Fruit fly (Drosophila melanogaster): ENCODE results near the gene CG6569.

dm6 chr3R:21841474-21842376 is 26.0 kb downstream of the CG6569 start:
- TF ChIP-seq CG4496 (GFP tag; IDR thresholded peaks at IDR 0.05) (no peak), CG15710 (tag; optimal IDR thresholded peaks at IDR 0.05) (peak; percentile 29), CG9948 (tag; optimal IDR thresholded peaks at IDR 0.05) (peak; percentile 42), Snoo (tag; optimal IDR thresholded peaks at IDR 0.05) (no peak), rn (GFP tag; IDR thresholded peaks at IDR 0.05) (no peak), CG10348 (GFP tag; IDR thresholded peaks at IDR 0.05) (no peak), CG32121 (GFP tag; IDR thresholded peaks at IDR 0.05) (no peak), gl (tag; optimal IDR thresholded peaks at IDR 0.05) (no peak), Pif1B (GFP tag; optimal IDR thresholded peaks at IDR 0.05) (no peak), CG34367 (tag; optimal IDR thresholded peaks at IDR 0.05) (no peak), CG17806 (tag; optimal IDR thresholded peaks at IDR 0.05) (peak; percentile 41)

Data from whole organism, pupa.